Fruit fly (Drosophila melanogaster): Measurements from ENCODE around the gene CG11694.

CG11694 gene

DNA sequence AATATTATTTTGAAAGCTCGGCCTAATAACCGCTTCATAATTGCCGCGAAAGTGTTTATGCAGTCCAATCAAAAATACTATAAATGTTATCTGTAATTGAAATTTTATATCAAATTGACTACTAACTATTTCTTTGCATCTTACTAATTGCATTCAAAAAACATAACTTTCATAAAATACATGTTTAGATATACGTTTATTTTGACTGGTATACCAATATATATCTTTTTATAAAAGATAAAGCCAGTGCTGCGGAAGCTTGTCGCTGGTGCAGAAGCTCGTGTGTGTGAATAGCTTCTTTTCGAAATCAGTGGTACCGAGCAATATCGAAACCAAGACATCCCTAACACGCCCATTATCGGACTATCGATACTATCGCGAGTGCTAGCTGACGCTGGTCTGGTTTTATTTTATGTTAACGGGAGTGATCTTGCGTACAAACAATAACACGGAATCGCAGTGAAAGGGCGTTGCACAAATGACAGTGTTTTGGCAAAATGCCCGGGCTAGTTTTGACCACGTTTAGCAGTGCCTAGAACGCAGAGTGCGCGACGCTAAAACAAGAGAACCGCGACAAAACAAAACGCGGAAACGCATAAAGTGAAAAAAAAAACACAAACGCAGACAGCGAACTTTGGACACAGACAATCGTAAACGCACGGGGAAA lies 37.6 kb upstream of the CG11694 start, which contains the start of gene Atg13 (continued):
- TF ChIP-seq CG11456 (GFP tag; IDR thresholded peaks at IDR 0.05) (0 out of 3 replicates have a peak, but pooled peaks have one; percentile 45), CG12942 (GFP tag; optimal IDR thresholded peaks at IDR 0.05) (no peak), HLH4C (GFP tag; IDR thresholded peaks at IDR 0.05; ENCODE audit: partially characterized antibody) (peak; percentile 69), CG30020 (tag; optimal IDR thresholded peaks at IDR 0.05) (peak; percentile 95), pzg (GFP tag; optimal IDR thresholded peaks at IDR 0.05) (peak; percentile 46), CG4854 (GFP tag; optimal IDR thresholded peaks at IDR 0.05) (no peak), ind (GFP tag; optimal IDR thresholded peaks at IDR 0.05) (peak; percentile 22), CG1602 (GFP tag; optimal IDR thresholded peaks at IDR 0.05) (peak; percentile 28), pb (GFP tag; optimal IDR thresholded peaks at IDR 0.05) (no peak), dmrt11E (tag; optimal IDR thresholded peaks at IDR 0.05) (peak; percentile 23), Ets97D (GFP tag; optimal IDR thresholded peaks at IDR 0.05) (peak; percentile 44), CG12744 (GFP tag; optimal IDR thresholded peaks at IDR 0.05) (no peak), Dref (GFP tag; IDR thresholded peaks at IDR 0.05) (peak; percentile 89), BtbVII (GFP tag; optimal IDR thresholded peaks at IDR 0.05) (no peak), tup (GFP tag; optimal IDR thresholded peaks at IDR 0.05) (no peak), Atf3 (GFP tag; optimal IDR thresholded peaks at IDR 0.05) (peak; percentile 35), Lhr (GFP tag; optimal IDR thresholded peaks at IDR 0.05) (peak; percentile 5), ssp (GFP tag; IDR thresholded peaks at IDR 0.05) (peak; percentile 94), shn (GFP tag; optimal IDR thresholded peaks at IDR 0.05) (no peak), D19B (GFP tag; optimal IDR thresholded peaks at IDR 0.05) (no peak), CG17361 (GFP tag; IDR thresholded peaks at IDR 0.05) (peak; percentile 79), tll (GFP tag; optimal IDR thresholded peaks at IDR 0.05) (peak in 1 of 2 experiments; percentile 93), MBD-R2 (GFP tag; IDR thresholded peaks at IDR 0.05) (peak; percentile 27; the same call in 1 of the 2 replicates), CG1024 (GFP tag; IDR thresholded peaks at IDR 0.05) (peak; percentile 55; the same call in 1 of the 2 replicates), Dfd (GFP tag; optimal IDR thresholded peaks at IDR 0.05) (peak in 1 of 2 experiments; percentile 51), amos (GFP tag; IDR thresholded peaks at IDR 0.05; ENCODE audit: partially characterized antibody) (peak; percentile 90; the same call in 1 of the 2 replicates), hkb (optimal IDR thresholded peaks at IDR 0.05) (peak; percentile 62), hkb (GFP tag; IDR thresholded peaks at IDR 0.05) (0 out of 2 replicates have a peak, but pooled peaks have one; percentile 11), CG7963 (GFP tag; IDR thresholded peaks at IDR 0.05; ENCODE audit: partially characterized antibody) (peak; percentile 72), chm (GFP tag; IDR thresholded peaks at IDR 0.05) (peak; percentile 70; the same call in 1 of the 2 replicates), maf-S (GFP tag; optimal IDR thresholded peaks at IDR 0.05) (no peak), CoRest (tag; optimal IDR thresholded peaks at IDR 0.05) (peak; percentile 70), btn (GFP tag; optimal IDR thresholded peaks at IDR 0.05) (no peak), Xbp1 (GFP tag; optimal IDR thresholded peaks at IDR 0.05) (peak; percentile 72), sens (GFP tag) (peak; percentile 61), chinmo (GFP tag; IDR thresholded peaks at IDR 0.05; ENCODE audit: partially characterized antibody) (peak; percentile 73; the same call in 2 of the 4 replicates), CG2129 (GFP tag; IDR thresholded peaks at IDR 0.05; ENCODE audit: partially characterized antibody) (peak; percentile 48), CG11247 (GFP tag; IDR thresholded peaks at IDR 0.05) (no peak), bbx (GFP tag; IDR thresholded peaks at IDR 0.05; ENCODE audit: partially characterized antibody) (peak; percentile 89), HLH3B (GFP tag; IDR thresholded peaks at IDR 0.05) (no peak), E2f1 (GFP tag; IDR thresholded peaks at IDR 0.05) (no peak), CG34224 (GFP tag; IDR thresholded peaks at IDR 0.05; ENCODE audit: partially characterized antibody) (peak; percentile 68), dysf (GFP tag; IDR thresholded peaks at IDR 0.05) (peak; percentile 27; the same call in 1 of the 3 replicates), MESR4 (GFP tag; optimal IDR thresholded peaks at IDR 0.05) (peak; percentile 80), CG3163 (GFP tag; optimal IDR thresholded peaks at IDR 0.05) (no peak), inv (GFP tag; IDR thresholded peaks at IDR 0.05; ENCODE audit: partially characterized antibody) (peak; percentile 70), Doc3 (GFP tag; IDR thresholded peaks at IDR 0.05; ENCODE audit: partially characterized antibody) (peak; percentile 42; the same call in 1 of the 3 replicates), phol (tag; optimal IDR thresholded peaks at IDR 0.05) (peak; percentile 54), Dll (GFP tag; IDR thresholded peaks at IDR 0.05; ENCODE audit: partially characterized antibody) (peak; percentile 69)

Data from whole organism, embryonic.